Fruit fly (Drosophila melanogaster) S2 (cell line): ENCODE measurements around the gene Ilp2.
"Not testable (repeated sequence)": the region's sequence is repeated elsewhere in the genome, so short reads cannot be mapped to it uniquely, and the experiment has no call there.

Experiments
- CG8478 ChIP-seq: fragments of >200 bp; optimal IDR thresholded peaks from 2 replicates; lab custom pipeline; 2018
- CTCF ChIP-seq, 2 experiments: fragments of >200 bp; optimal IDR thresholded peaks; 2 replicates each; lab custom pipeline; 2018

DNA sequence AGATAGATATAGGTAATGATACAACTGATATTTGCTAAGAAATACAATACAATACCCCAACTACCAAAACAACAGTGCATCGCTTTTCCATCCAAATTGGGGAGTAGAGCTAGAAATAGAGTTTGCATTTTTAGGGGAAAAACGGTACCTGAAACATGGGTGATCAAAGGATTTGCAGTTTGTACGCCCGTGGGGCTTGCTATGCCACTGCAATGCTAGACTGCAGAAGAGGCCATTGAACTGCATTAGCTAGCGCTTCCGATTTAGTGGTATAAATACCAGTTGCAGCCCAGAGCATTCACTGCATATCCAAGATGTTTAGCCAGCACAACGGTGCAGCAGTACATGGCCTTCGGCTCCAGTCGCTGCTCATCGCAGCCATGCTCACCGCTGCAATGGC lies 1.4 kb upstream of the Ilp2 start, which contains the start of gene Ilp1:
- not testable (repeated sequence) for TF ChIP-seq CTCF (optimal IDR thresholded peaks at IDR 0.05; lab: Kevin White, UChicago); CG8478 (lab: Kevin White, UChicago)
